Worm (Caenorhabditis elegans) whole organism, late embryonic: ENCODE measurements around the gene snu-23.

Source experiments
- C08G9.2 ChIP-seq: sonication (generic microtip); optimal IDR thresholded peaks from 2 replicates; lab custom pipeline; 2016; ENCODE audit warnings: mild to moderate bottlenecking, missing genetic modification characterization, moderate library complexity, missing compliant biosample characterization
- F13H6.1 ChIP-seq: sonication (generic microtip); optimal IDR thresholded peaks from 2 replicates; lab custom pipeline; 2016; ENCODE audit warnings: missing genetic modification characterization, missing compliant biosample characterization
- ceh-14 ChIP-seq: sonication (generic microtip); optimal IDR thresholded peaks from 2 replicates; lab custom pipeline; 2016; ENCODE audit warnings: missing genotype, missing genetic modification characterization, missing compliant biosample characterization
- ceh-18 ChIP-seq: sonication (generic microtip); optimal IDR thresholded peaks from 2 replicates; lab custom pipeline; 2016; ENCODE audit warnings: missing genetic modification characterization, missing compliant biosample characterization
- ceh-19 ChIP-seq: fragments of 200-800 bp; sonication (Bioruptor generic); optimal IDR thresholded peaks from 2 replicates; lab custom pipeline; 2018; ENCODE audit warnings: mild to moderate bottlenecking, missing genetic modification characterization, missing compliant biosample characterization
- ceh-24 ChIP-seq: sonication (generic microtip); optimal IDR thresholded peaks from 2 replicates; lab custom pipeline; 2016; ENCODE audit warnings: mild to moderate bottlenecking, missing genetic modification characterization, missing compliant biosample characterization
- ceh-31 ChIP-seq: sonication (generic microtip); optimal IDR thresholded peaks from 2 replicates; lab custom pipeline; 2016; ENCODE audit warnings: missing genetic modification characterization, missing compliant biosample characterization
- ceh-34 ChIP-seq: sonication (generic microtip); optimal IDR thresholded peaks from 2 replicates; lab custom pipeline; 2016; ENCODE audit warnings: mild to moderate bottlenecking, missing genetic modification characterization, missing compliant biosample characterization
- ceh-45 ChIP-seq: fragments of 200-800 bp; sonication (Bioruptor generic); IDR thresholded peaks from 2 replicates; pipeline ENCODE4 v1.3.6; 2022; ENCODE audit warnings: missing genetic modification reagents, missing genetic modification characterization, missing compliant biosample characterization
- ceh-9 ChIP-seq: sonication (generic microtip); optimal IDR thresholded peaks from 2 replicates; lab custom pipeline; 2016; ENCODE audit warnings: mild to moderate bottlenecking, missing genetic modification characterization, inconsistent platforms, missing compliant biosample characterization
- elt-2 ChIP-seq: sonication (generic microtip); optimal IDR thresholded peaks from 2 replicates; lab custom pipeline; 2016; ENCODE audit warnings: missing genetic modification reagents, missing genetic modification characterization, missing compliant biosample characterization
- fax-1 ChIP-seq: sonication (generic microtip); optimal IDR thresholded peaks from 2 replicates; lab custom pipeline; 2016; ENCODE audit warnings: missing genotype, missing genetic modification characterization, missing compliant biosample characterization
- fkh-10 ChIP-seq: fragments of 150-350 bp; optimal IDR thresholded peaks from 2 replicates; lab custom pipeline; 2014; ENCODE audit warnings: missing biosample characterization, missing genetic modification reagents, missing genetic modification characterization
- gmeb-2 ChIP-seq: sonication (generic microtip); optimal IDR thresholded peaks from 2 replicates; lab custom pipeline; 2016; ENCODE audit warnings: missing genetic modification characterization, inconsistent platforms, missing compliant biosample characterization
- hlh-13 ChIP-seq: fragments of 200-800 bp; sonication (Bioruptor generic); optimal IDR thresholded peaks from 2 replicates; lab custom pipeline; 2018; ENCODE audit warnings: mild to moderate bottlenecking, missing genetic modification characterization, missing compliant biosample characterization
- hlh-8 ChIP-seq: sonication (generic microtip); optimal IDR thresholded peaks from 2 replicates; lab custom pipeline; 2016; ENCODE audit warnings: missing genotype, missing genetic modification characterization, missing compliant biosample characterization
- lim-6 ChIP-seq: sonication (generic microtip); optimal IDR thresholded peaks from 2 replicates; lab custom pipeline; 2016; ENCODE audit warnings: missing genetic modification characterization, missing compliant biosample characterization
- lin-11 ChIP-seq: fragments of 200-800 bp; sonication (Bioruptor generic); optimal IDR thresholded peaks from 2 replicates; lab custom pipeline; 2018; ENCODE audit warnings: mild to moderate bottlenecking, missing genetic modification characterization, missing compliant biosample characterization
- madf-2 ChIP-seq: sonication (generic microtip); optimal IDR thresholded peaks from 2 replicates; lab custom pipeline; 2017; ENCODE audit warnings: missing genetic modification characterization, missing compliant biosample characterization
- mec-3 ChIP-seq: sonication (generic microtip); optimal IDR thresholded peaks from 2 replicates; lab custom pipeline; 2016; ENCODE audit warnings: borderline replicate concordance, missing genetic modification characterization, missing compliant biosample characterization
- nfya-1 ChIP-seq: sonication (generic microtip); optimal IDR thresholded peaks from 2 replicates; lab custom pipeline; 2017; ENCODE audit warnings: missing genetic modification characterization, mild to moderate bottlenecking, missing compliant biosample characterization, antibody characterized with exemption, moderate library complexity
- npax-4 ChIP-seq: sonication (generic microtip); optimal IDR thresholded peaks from 2 replicates; lab custom pipeline; 2016; ENCODE audit warnings: missing genetic modification characterization, missing compliant biosample characterization
- odd-2 ChIP-seq: sonication (generic microtip); optimal IDR thresholded peaks from 2 replicates; lab custom pipeline; 2017; ENCODE audit warnings: antibody characterized with exemption, mild to moderate bottlenecking, missing genetic modification characterization, missing compliant biosample characterization
- pag-3 ChIP-seq: sonication (generic microtip); optimal IDR thresholded peaks from 2 replicates; lab custom pipeline; 2016; ENCODE audit warnings: missing compliant biosample characterization, missing genetic modification characterization, borderline replicate concordance
- pha-2 ChIP-seq: sonication (generic microtip); optimal IDR thresholded peaks from 2 replicates; lab custom pipeline; 2017; ENCODE audit warnings: mild to moderate bottlenecking, missing genetic modification characterization, missing compliant biosample characterization
- pha-4 ChIP-seq: fragments of 150-350 bp; optimal IDR thresholded peaks from 2 replicates; lab custom pipeline; 2018; ENCODE audit warnings: missing biosample characterization, missing genetic modification reagents, missing genetic modification characterization
- ref-2 ChIP-seq: sonication (generic microtip); optimal IDR thresholded peaks from 2 replicates; lab custom pipeline; 2016; ENCODE audit warnings: missing genetic modification characterization, missing compliant biosample characterization
- rnt-1 ChIP-seq: sonication (generic microtip); optimal IDR thresholded peaks from 2 replicates; lab custom pipeline; 2016; ENCODE audit warnings: missing genetic modification characterization, missing compliant biosample characterization
- sox-2 ChIP-seq: fragments of 200-800 bp; sonication (Bioruptor generic); IDR thresholded peaks from 2 replicates; pipeline ENCODE4 v1.3.6; 2022; ENCODE audit warnings: missing genetic modification reagents, missing genetic modification characterization, missing compliant biosample characterization
- sox-4 ChIP-seq: sonication (generic microtip); optimal IDR thresholded peaks from 2 replicates; lab custom pipeline; 2017; ENCODE audit warnings: mild to moderate bottlenecking, missing genetic modification characterization, inconsistent platforms, missing compliant biosample characterization
- tbx-2 ChIP-seq: sonication (generic microtip); optimal IDR thresholded peaks from 2 replicates; lab custom pipeline; 2016; ENCODE audit warnings: missing genetic modification characterization, missing compliant biosample characterization
- tbx-7 ChIP-seq: sonication (generic microtip); optimal IDR thresholded peaks from 2 replicates; lab custom pipeline; 2016; ENCODE audit warnings: missing genotype, missing genetic modification characterization, missing compliant biosample characterization
- ttx-3 ChIP-seq: sonication (generic microtip); optimal IDR thresholded peaks from 2 replicates; lab custom pipeline; 2016; ENCODE audit warnings: missing genetic modification reagents, missing genetic modification characterization, missing compliant biosample characterization
- unc-42 ChIP-seq: sonication (generic microtip); optimal IDR thresholded peaks from 2 replicates; lab custom pipeline; 2016; ENCODE audit warnings: missing genotype, missing genetic modification characterization, missing compliant biosample characterization

Gene snu-23

DNA sequence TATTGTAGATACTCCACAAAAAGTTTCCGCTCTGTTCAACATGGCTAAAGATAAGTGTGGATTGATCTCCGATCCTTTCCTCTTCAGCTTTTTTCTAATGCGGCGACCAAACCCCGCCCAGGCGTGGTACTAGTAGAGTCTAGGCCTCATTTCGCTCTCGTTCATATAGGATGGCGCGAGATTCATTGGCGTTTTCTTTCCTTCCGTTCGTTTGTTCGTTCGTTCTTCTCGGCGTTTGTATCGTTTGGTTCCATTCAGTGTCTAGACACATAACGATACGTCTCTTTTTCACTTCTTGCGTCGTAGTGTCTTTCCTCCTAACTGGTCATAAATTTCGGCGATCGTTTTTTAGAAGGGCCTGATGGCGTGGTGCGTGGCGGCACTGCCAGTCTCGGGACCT is 40.9 kb downstream of the snu-23 start:
- TF ChIP-seq pha-4 (tag; lab: Kevin White, UChicago) (no peak), nfya-1 (tag; lab: Kevin White, UChicago) (no peak), sox-4 (no peak), odd-2 (tag; lab: Kevin White, UChicago) (no peak), npax-4 (tag; lab: Kevin White, UChicago) (peak; percentile 7), ceh-24 (tag; lab: Kevin White, UChicago) (no peak), lim-6 (tag; lab: Kevin White, UChicago) (no peak), madf-2 (tag; lab: Kevin White, UChicago) (no peak)

- TF ChIP-seq ceh-31 (tag; lab: Kevin White, UChicago): peak; percentile 26
- TF ChIP-seq tbx-2 (tag; lab: Kevin White, UChicago): peak; percentile 31
- TF ChIP-seq pha-2 (tag; lab: Kevin White, UChicago): no peak
- TF ChIP-seq ceh-34 (tag; lab: Kevin White, UChicago): no peak
- no peak for TF ChIP-seq gmeb-2 (tag; lab: Kevin White, UChicago)
- TF ChIP-seq nfya-1 (tag; lab: Kevin White, UChicago): peak; percentile 45
- no peak for TF ChIP-seq ceh-18
- TF ChIP-seq ref-2 (tag; lab: Kevin White, UChicago): peak; percentile 59
- peak; percentile 13 for TF ChIP-seq rnt-1
These were observed 41.4 kb downstream of the snu-23 start for ce11 chrIII:7728494-7728893.

DNA sequence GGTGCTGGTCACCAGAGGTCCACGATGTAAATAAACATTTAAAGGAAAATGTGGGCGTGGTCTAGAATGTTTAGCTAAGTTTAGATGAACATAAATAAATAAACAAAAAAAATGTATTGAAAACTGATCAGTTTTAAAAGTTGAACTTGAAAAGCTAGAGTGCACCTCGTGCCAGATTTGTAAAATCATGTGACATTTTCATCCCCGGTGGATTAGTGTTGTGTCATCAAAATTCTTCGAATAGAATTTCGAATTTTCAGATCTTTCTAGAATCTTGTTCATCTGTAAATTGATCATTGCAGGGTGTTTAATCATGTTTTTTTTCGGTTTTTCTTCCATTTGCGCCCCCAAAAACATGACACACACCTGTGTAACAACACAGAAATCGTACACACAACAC is 43.4 kb downstream of the snu-23 start:
- no peak for TF ChIP-seq ceh-45
- no peak for TF ChIP-seq pag-3 (tag; lab: Kevin White, UChicago)
- TF ChIP-seq C08G9.2 (tag; lab: Kevin White, UChicago): no peak
- no peak for TF ChIP-seq sox-4
- TF ChIP-seq ceh-34 (tag; lab: Kevin White, UChicago): no peak
- no peak for TF ChIP-seq fkh-10
- no peak for TF ChIP-seq ttx-3 (tag; lab: Kevin White, UChicago)
- no peak for TF ChIP-seq ceh-14
- no peak for TF ChIP-seq hlh-8 (tag; lab: Kevin White, UChicago)
- no peak for TF ChIP-seq mec-3 (tag; lab: Kevin White, UChicago)
- TF ChIP-seq elt-2: no peak
- TF ChIP-seq tbx-7 (tag; lab: Kevin White, UChicago): no peak
- no peak for TF ChIP-seq fax-1 (tag; lab: Kevin White, UChicago)
- no peak for TF ChIP-seq hlh-13 (GFP tag; lab: Kevin White, UChicago)
- TF ChIP-seq, all 69 proteins: peak for 0

ce11 chrIII:7725483-7726250 is 44.3 kb downstream of the snu-23 start:
- peak; percentile 47 for TF ChIP-seq sox-2 (GFP tag; lab: Robert Waterston, UW)
- no peak for TF ChIP-seq ceh-9 (tag; lab: Kevin White, UChicago)
- TF ChIP-seq nfya-1 (tag; lab: Kevin White, UChicago): peak; percentile 34
- peak; percentile 18 for TF ChIP-seq ceh-31 (tag; lab: Kevin White, UChicago)
- TF ChIP-seq F13H6.1 (tag; lab: Kevin White, UChicago): no peak
- peak; percentile 54 for TF ChIP-seq unc-42 (tag; lab: Kevin White, UChicago)

- TF ChIP-seq ceh-34 (tag; lab: Kevin White, UChicago) (peak; percentile 50), fax-1 (tag; lab: Kevin White, UChicago) (no peak), lin-11 (tag; lab: Kevin White, UChicago) (no peak), ceh-19 (GFP tag; lab: Kevin White, UChicago) (peak; percentile 31), unc-42 (tag; lab: Kevin White, UChicago) (peak; percentile 25)
These were observed 45.5 kb downstream of the snu-23 start for ce11 chrIII:7724433-7724832.
